Worm (Caenorhabditis elegans): ENCODE results near the gene pals-38.

Gene pals-38

ce11 chrV:12465399-12465798, 18.6 kb upstream of the pals-38 start (continued):
- TF ChIP-seq lin-15B (tag; optimal IDR thresholded peaks at IDR 0.05) (no peak), mdl-1 (tag; optimal IDR thresholded peaks at IDR 0.05) (peak in 1 of 2 experiments; percentile 76), sup-37 (GFP tag; optimal IDR thresholded peaks at IDR 0.05) (peak; percentile 16), nhr-77 (tag; optimal IDR thresholded peaks at IDR 0.05) (peak; percentile 85), nhr-12 (tag; optimal IDR thresholded peaks at IDR 0.05) (no peak), irx-1 (tag; optimal IDR thresholded peaks at IDR 0.05) (peak; percentile 88), ceh-63 (GFP tag; optimal IDR thresholded peaks at IDR 0.05) (peak; percentile 68), aha-1 (tag; optimal IDR thresholded peaks at IDR 0.05) (no peak), lir-3 (tag; optimal IDR thresholded peaks at IDR 0.05; ENCODE audit: poor library complexity) (peak; percentile 65), lsy-2 (tag; optimal IDR thresholded peaks at IDR 0.05) (peak; percentile 75 to 83), ceh-88 (GFP tag; IDR thresholded peaks at IDR 0.05) (peak; percentile 53; the same call in 1 of the 2 replicates), Y116A8C.19 (tag; optimal IDR thresholded peaks at IDR 0.05; ENCODE audit: borderline replicate concordance) (no peak), ama-1 (optimal IDR thresholded peaks at IDR 0.05) (no peak), sox-4 (tag; optimal IDR thresholded peaks at IDR 0.05) (no peak), nhr-76 (tag; optimal IDR thresholded peaks at IDR 0.05) (no peak), ztf-11 (tag; optimal IDR thresholded peaks at IDR 0.05) (no peak), unc-62 (GFP tag; optimal IDR thresholded peaks at IDR 0.05) (no peak), isw-1 (GFP tag; IDR thresholded peaks at IDR 0.05) (peak; percentile 72), ceh-8 (GFP tag; optimal IDR thresholded peaks at IDR 0.05) (peak; percentile 65), blmp-1 (tag; optimal IDR thresholded peaks at IDR 0.05) (peak; percentile 80), elt-2 (tag; optimal IDR thresholded peaks at IDR 0.05) (no peak), ets-5 (GFP tag; IDR thresholded peaks at IDR 0.05) (no peak), C16A3.4 (tag; optimal IDR thresholded peaks at IDR 0.05) (peak; percentile 64), pqm-1 (tag; optimal IDR thresholded peaks at IDR 0.05) (no peak), hpl-2 (GFP tag; optimal IDR thresholded peaks at IDR 0.05) (no peak), elt-3 (tag; optimal IDR thresholded peaks at IDR 0.05) (peak in 1 of 6 experiments; percentile 27), fkh-10 (GFP tag; optimal IDR thresholded peaks at IDR 0.05) (peak; percentile 96), unc-130 (tag; optimal IDR thresholded peaks at IDR 0.05) (peak; percentile 42), nhr-11 (tag; optimal IDR thresholded peaks at IDR 0.05) (peak; percentile 49), nhr-85 (tag) (peak; percentile 85), nhr-20 (tag; optimal IDR thresholded peaks at IDR 0.05) (peak; percentile 85), snu-23 (GFP tag; optimal IDR thresholded peaks at IDR 0.05) (peak; percentile 91), pax-3 (tag; optimal IDR thresholded peaks at IDR 0.05) (peak; percentile 84), egl-27 (tag; optimal IDR thresholded peaks at IDR 0.05) (peak; percentile 73 to 78), unc-30 (tag; optimal IDR thresholded peaks at IDR 0.05) (no peak), zag-1 (tag; optimal IDR thresholded peaks at IDR 0.05) (peak; percentile 51), tbx-2 (tag; optimal IDR thresholded peaks at IDR 0.05) (peak; percentile 90), alr-1 (tag; optimal IDR thresholded peaks at IDR 0.05; ENCODE audit: borderline replicate concordance) (no peak), sptf-1 (tag; optimal IDR thresholded peaks at IDR 0.05) (no peak), fkh-8 (tag; optimal IDR thresholded peaks at IDR 0.05) (peak; percentile 95), egl-13 (tag; optimal IDR thresholded peaks at IDR 0.05) (peak; percentile 91), lin-39 (tag; optimal IDR thresholded peaks at IDR 0.05) (no peak), rnt-1 (tag; optimal IDR thresholded peaks at IDR 0.05) (peak; percentile 62), snpc-4 (tag; optimal IDR thresholded peaks at IDR 0.05) (peak; percentile 71), unc-98 (GFP tag; IDR thresholded peaks at IDR 0.05) (no peak), nhr-84 (tag; optimal IDR thresholded peaks at IDR 0.05) (no peak), jun-1 (tag; optimal IDR thresholded peaks at IDR 0.05) (peak; percentile 36), nhr-28 (tag; optimal IDR thresholded peaks at IDR 0.05) (no peak), grh-1 (GFP tag; IDR thresholded peaks at IDR 0.05) (0 out of 2 replicates have a peak, but pooled peaks have one; percentile 27), efl-1 (optimal IDR thresholded peaks at IDR 0.05) (peak; percentile 78 to 82), efl-1 (GFP tag; optimal IDR thresholded peaks at IDR 0.05 in 1 of 2) (peak; percentile 49 to 92), lin-35 (GFP tag; optimal IDR thresholded peaks at IDR 0.05) (peak; percentile 56 to 63), nhr-19 (GFP tag; conservative IDR thresholded peaks at IDR 0.05) (peak; percentile 82), nhr-237 (tag; optimal IDR thresholded peaks at IDR 0.05) (peak; percentile 35)
